Worm (Caenorhabditis elegans): ENCODE data around the gene nhr-269.

DNA sequence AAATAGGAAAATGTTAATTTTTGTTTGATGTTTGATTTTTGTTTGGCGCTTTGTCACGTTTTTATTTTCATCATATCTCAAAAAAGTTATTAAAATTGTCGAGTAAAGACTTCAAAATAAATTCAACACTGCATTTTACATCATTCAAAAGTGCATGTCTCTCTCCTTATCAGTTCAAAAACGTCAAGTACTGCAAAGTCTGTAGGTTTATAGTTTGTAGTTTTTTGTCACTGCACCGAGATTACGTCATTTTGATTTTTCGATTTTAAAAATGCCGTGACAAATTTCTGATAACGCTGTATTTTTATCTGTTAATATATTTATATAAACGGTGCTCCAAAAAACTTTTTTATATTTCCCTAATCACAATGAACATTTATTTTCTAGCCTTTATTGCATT lies 15.0 kb downstream of the nhr-269 start, which contains the start of gene C29F3.7:
- TF ChIP-seq mep-1 (tag; optimal IDR thresholded peaks at IDR 0.05) = no peak
- TF ChIP-seq nhr-28 (tag; optimal IDR thresholded peaks at IDR 0.05) = no peak
- TF ChIP-seq ham-2 (GFP tag; optimal IDR thresholded peaks at IDR 0.05) = no peak
- TF ChIP-seq pha-4 (tag; optimal IDR thresholded peaks at IDR 0.05) = no peak
- no peak for TF ChIP-seq ztf-11 (tag; optimal IDR thresholded peaks at IDR 0.05)
- TF ChIP-seq lsy-2 (tag; optimal IDR thresholded peaks at IDR 0.05) = no peak
- no peak for TF ChIP-seq nhr-12 (tag; optimal IDR thresholded peaks at IDR 0.05)

All from whole organism, mixed stage, embryonic.